Worm (Caenorhabditis elegans) whole organism, L4/young adult: Measurements from ENCODE around the gene snpc-3.4.

Source experiments
- W03F9.2 ChIP-seq: fragments of 150-350 bp; optimal IDR thresholded peaks from 2 replicates; lab custom pipeline; 2014; ENCODE audit warnings: missing biosample characterization, missing genetic modification characterization
- him-1 ChIP-seq: sonication (generic microtip); optimal IDR thresholded peaks from 2 replicates; lab custom pipeline; 2016; ENCODE audit warnings: missing genotype, missing genetic modification reagents, missing genetic modification characterization, missing compliant biosample characterization

- no peak for TF ChIP-seq W03F9.2
- TF ChIP-seq him-1, result no peak
These were observed 45.3 kb upstream of the snpc-3.4 start for ce11 chrIII:3974503-3974902.
